Worm (Caenorhabditis elegans) whole organism, late embryonic: ENCODE measurements around the gene T05A8.2.
"Not testable (repeated sequence)": the region's sequence is repeated elsewhere in the genome, so short reads cannot be mapped to it uniquely, and the experiment has no call there.

Experiments
- C08G9.2 ChIP-seq: sonication (generic microtip); optimal IDR thresholded peaks from 2 replicates; lab custom pipeline; 2016; ENCODE audit warnings: mild to moderate bottlenecking, missing genetic modification characterization, moderate library complexity, missing compliant biosample characterization
- K09A11.1 ChIP-seq: sonication (generic microtip); optimal IDR thresholded peaks from 2 replicates; lab custom pipeline; 2017; ENCODE audit warnings: antibody characterized with exemption, mild to moderate bottlenecking, missing genetic modification characterization, missing compliant biosample characterization; ENCODE audit not compliant: insufficient read depth
- Y22D7AL.16 ChIP-seq: sonication (generic microtip); optimal IDR thresholded peaks from 2 replicates; lab custom pipeline; 2016; ENCODE audit warnings: missing genetic modification characterization, missing compliant biosample characterization
- ahr-1 ChIP-seq: sonication (generic microtip); optimal IDR thresholded peaks from 2 replicates; lab custom pipeline; 2016; ENCODE audit warnings: missing genetic modification characterization, missing compliant biosample characterization
- ceh-14 ChIP-seq: sonication (generic microtip); optimal IDR thresholded peaks from 2 replicates; lab custom pipeline; 2016; ENCODE audit warnings: missing genotype, missing genetic modification characterization, missing compliant biosample characterization
- ceh-18 ChIP-seq: sonication (generic microtip); optimal IDR thresholded peaks from 2 replicates; lab custom pipeline; 2016; ENCODE audit warnings: missing genetic modification characterization, missing compliant biosample characterization
- ceh-22 ChIP-seq: sonication (generic microtip); optimal IDR thresholded peaks from 2 replicates; lab custom pipeline; 2017; ENCODE audit warnings: missing biosample characterization, missing genetic modification characterization
- ceh-30 ChIP-seq: fragments of 150-350 bp; optimal IDR thresholded peaks from 2 replicates; lab custom pipeline; 2014; ENCODE audit warnings: missing biosample characterization, missing genetic modification characterization
- ceh-31 ChIP-seq: sonication (generic microtip); optimal IDR thresholded peaks from 2 replicates; lab custom pipeline; 2016; ENCODE audit warnings: missing genetic modification characterization, missing compliant biosample characterization
- ceh-34 ChIP-seq: sonication (generic microtip); optimal IDR thresholded peaks from 2 replicates; lab custom pipeline; 2016; ENCODE audit warnings: mild to moderate bottlenecking, missing genetic modification characterization, missing compliant biosample characterization
- ceh-6 ChIP-seq: fragments of 200-800 bp; sonication (Bioruptor generic); optimal IDR thresholded peaks from 2 replicates; lab custom pipeline; 2018; ENCODE audit warnings: mild to moderate bottlenecking, missing genetic modification characterization, missing compliant biosample characterization
- ceh-9 ChIP-seq: sonication (generic microtip); optimal IDR thresholded peaks from 2 replicates; lab custom pipeline; 2016; ENCODE audit warnings: mild to moderate bottlenecking, missing genetic modification characterization, inconsistent platforms, missing compliant biosample characterization
- dmd-4 ChIP-seq: sonication (generic microtip); optimal IDR thresholded peaks from 2 replicates; lab custom pipeline; 2016; ENCODE audit warnings: borderline replicate concordance, missing genetic modification characterization, missing compliant biosample characterization
- dve-1 ChIP-seq: sonication (generic microtip); optimal IDR thresholded peaks from 2 replicates; lab custom pipeline; 2017; ENCODE audit warnings: antibody characterized with exemption, mild to moderate bottlenecking, missing genetic modification characterization, missing compliant biosample characterization
- elt-4 ChIP-seq: sonication (generic microtip); optimal IDR thresholded peaks from 2 replicates; lab custom pipeline; 2016; ENCODE audit warnings: missing genetic modification characterization, missing compliant biosample characterization
- ets-4 ChIP-seq: sonication (generic microtip); optimal IDR thresholded peaks from 2 replicates; lab custom pipeline; 2016; ENCODE audit warnings: missing genetic modification characterization, missing compliant biosample characterization
- fax-1 ChIP-seq: sonication (generic microtip); optimal IDR thresholded peaks from 2 replicates; lab custom pipeline; 2016; ENCODE audit warnings: missing genotype, missing genetic modification characterization, missing compliant biosample characterization
- fkh-10 ChIP-seq: fragments of 150-350 bp; optimal IDR thresholded peaks from 2 replicates; lab custom pipeline; 2014; ENCODE audit warnings: missing biosample characterization, missing genetic modification reagents, missing genetic modification characterization
- fkh-6 ChIP-seq: sonication (generic microtip); optimal IDR thresholded peaks from 2 replicates; lab custom pipeline; 2016; ENCODE audit warnings: missing genetic modification characterization, missing compliant biosample characterization
- gmeb-2 ChIP-seq: sonication (generic microtip); optimal IDR thresholded peaks from 2 replicates; lab custom pipeline; 2016; ENCODE audit warnings: missing genetic modification characterization, inconsistent platforms, missing compliant biosample characterization
- hlh-15 ChIP-seq: sonication (generic microtip); optimal IDR thresholded peaks from 2 replicates; lab custom pipeline; 2016; ENCODE audit warnings: missing genetic modification characterization, missing compliant biosample characterization
- hlh-8 ChIP-seq: sonication (generic microtip); optimal IDR thresholded peaks from 2 replicates; lab custom pipeline; 2016; ENCODE audit warnings: missing genotype, missing genetic modification characterization, missing compliant biosample characterization
- lim-6 ChIP-seq: sonication (generic microtip); optimal IDR thresholded peaks from 2 replicates; lab custom pipeline; 2016; ENCODE audit warnings: missing genetic modification characterization, missing compliant biosample characterization
- lin-11 ChIP-seq: fragments of 200-800 bp; sonication (Bioruptor generic); optimal IDR thresholded peaks from 2 replicates; lab custom pipeline; 2018; ENCODE audit warnings: mild to moderate bottlenecking, missing genetic modification characterization, missing compliant biosample characterization
- mec-3 ChIP-seq: sonication (generic microtip); optimal IDR thresholded peaks from 2 replicates; lab custom pipeline; 2016; ENCODE audit warnings: borderline replicate concordance, missing genetic modification characterization, missing compliant biosample characterization
- nhr-11 ChIP-seq: fragments of 150-350 bp; optimal IDR thresholded peaks from 2 replicates; lab custom pipeline; 2014; ENCODE audit warnings: missing biosample characterization, missing genetic modification characterization
- pat-9 ChIP-seq: fragments of 200-800 bp; sonication (Bioruptor generic); optimal IDR thresholded peaks from 2 replicates; lab custom pipeline; 2018; ENCODE audit warnings: mild to moderate bottlenecking, missing genetic modification characterization, moderate library complexity, missing compliant biosample characterization
- pha-2 ChIP-seq: sonication (generic microtip); optimal IDR thresholded peaks from 2 replicates; lab custom pipeline; 2017; ENCODE audit warnings: mild to moderate bottlenecking, missing genetic modification characterization, missing compliant biosample characterization
- pha-4 ChIP-seq: fragments of 150-350 bp; optimal IDR thresholded peaks from 2 replicates; lab custom pipeline; 2018; ENCODE audit warnings: missing biosample characterization, missing genetic modification reagents, missing genetic modification characterization
- pqm-1 ChIP-seq: sonication (generic microtip); optimal IDR thresholded peaks from 2 replicates; lab custom pipeline; 2016; ENCODE audit warnings: missing genetic modification characterization, missing compliant biosample characterization
- pros-1 ChIP-seq: fragments of 150-350 bp; optimal IDR thresholded peaks from 2 replicates; lab custom pipeline; 2014; ENCODE audit warnings: missing biosample characterization, missing genetic modification reagents, missing genetic modification characterization
- sox-4 ChIP-seq: sonication (generic microtip); optimal IDR thresholded peaks from 2 replicates; lab custom pipeline; 2017; ENCODE audit warnings: mild to moderate bottlenecking, missing genetic modification characterization, inconsistent platforms, missing compliant biosample characterization
- tbx-2 ChIP-seq: sonication (generic microtip); optimal IDR thresholded peaks from 2 replicates; lab custom pipeline; 2016; ENCODE audit warnings: missing genetic modification characterization, missing compliant biosample characterization
- unc-42 ChIP-seq: sonication (generic microtip); optimal IDR thresholded peaks from 2 replicates; lab custom pipeline; 2016; ENCODE audit warnings: missing genotype, missing genetic modification characterization, missing compliant biosample characterization
- unc-55 ChIP-seq: sonication (generic microtip); optimal IDR thresholded peaks from 2 replicates; lab custom pipeline; 2017; ENCODE audit warnings: missing biosample characterization, missing genetic modification reagents, missing genetic modification characterization
- zip-5 ChIP-seq: sonication (generic microtip); optimal IDR thresholded peaks from 2 replicates; lab custom pipeline; 2016; ENCODE audit warnings: missing genetic modification characterization, missing compliant biosample characterization

Gene T05A8.2

ce11 chrII:2695079-2695478 lies 15.7 kb downstream of the T05A8.2 start:
- TF ChIP-seq ceh-6 (GFP tag; lab: Kevin White, UChicago) (no peak), unc-42 (peak; percentile 46)

- TF ChIP-seq nhr-11 (tag; lab: Kevin White, UChicago) (no peak), pros-1 (tag; lab: Kevin White, UChicago) (no peak), dve-1 (tag; lab: Kevin White, UChicago) (no peak), C08G9.2 (tag; lab: Kevin White, UChicago) (no peak), ceh-34 (tag; lab: Kevin White, UChicago) (no peak), mec-3 (tag; lab: Kevin White, UChicago) (no peak), fkh-6 (tag; lab: Kevin White, UChicago) (no peak), K09A11.1 (tag; lab: Kevin White, UChicago) (no peak), elt-4 (tag; lab: Kevin White, UChicago) (no peak), ceh-9 (tag; lab: Kevin White, UChicago) (no peak), ceh-31 (no peak), pha-4 (no peak), unc-42 (no peak), fkh-10 (GFP tag; lab: Kevin White, UChicago) (no peak), ceh-30 (no peak), sox-4 (tag; lab: Kevin White, UChicago) (no peak), fax-1 (tag; lab: Kevin White, UChicago) (no peak)
These were observed 18.3 kb downstream of the T05A8.2 start, which contains the start of gene set-11 for ce11 chrII:2692476-2692875. set-11 (minus strand) TSS chrII:2692576.

- TF ChIP-seq ceh-6 (GFP tag; lab: Kevin White, UChicago) (no peak), pqm-1 (tag; lab: Kevin White, UChicago) (no peak), fkh-10 (GFP tag; lab: Kevin White, UChicago) (no peak), nhr-11 (tag; lab: Kevin White, UChicago) (no peak), pha-2 (tag; lab: Kevin White, UChicago) (no peak), lim-6 (tag; lab: Kevin White, UChicago) (no peak)
These were observed 20.7 kb downstream of the T05A8.2 start, which contains the start of gene nspf-3 for ce11 chrII:2690080-2690479. nspf-3 (minus strand) TSS chrII:2690180.

- not testable (repeated sequence) for TF ChIP-seq tbx-2, dmd-4, ets-4 (tag; lab: Kevin White, UChicago)
These were observed 22.2 kb downstream of the T05A8.2 start, which contains the start of gene nspf-2 for ce11 chrII:2688616-2689015. nspf-2 (plus strand) TSS chrII:2688916.

- TF ChIP-seq dmd-4 (tag; lab: Kevin White, UChicago), result no peak
- no peak for TF ChIP-seq ahr-1 (tag; lab: Kevin White, UChicago)
- peak; percentile 52 for TF ChIP-seq hlh-8 (tag; lab: Kevin White, UChicago)
- no peak for TF ChIP-seq pat-9 (tag; lab: Kevin White, UChicago)
- TF ChIP-seq lin-11 (tag; lab: Kevin White, UChicago), result no peak
- no peak for TF ChIP-seq pqm-1 (tag; lab: Kevin White, UChicago)
- no peak for TF ChIP-seq fax-1 (tag; lab: Kevin White, UChicago)
- TF ChIP-seq dve-1 (tag; lab: Kevin White, UChicago), result no peak
- no peak for TF ChIP-seq fkh-6 (tag; lab: Kevin White, UChicago)
- no peak for TF ChIP-seq Y22D7AL.16 (tag; lab: Kevin White, UChicago)
- TF ChIP-seq gmeb-2 (tag; lab: Kevin White, UChicago), result no peak
- no peak for TF ChIP-seq hlh-15 (tag; lab: Kevin White, UChicago)
- TF ChIP-seq ceh-18 (tag; lab: Kevin White, UChicago), result peak; percentile 36
- no peak for TF ChIP-seq ceh-14 (tag; lab: Kevin White, UChicago)
- no peak for TF ChIP-seq ceh-22 (tag; lab: Kevin White, UChicago)
- TF ChIP-seq zip-5, result no peak
- TF ChIP-seq unc-42, result peak; percentile 45
- no peak for TF ChIP-seq fkh-10 (GFP tag; lab: Kevin White, UChicago)
- no peak for TF ChIP-seq pros-1 (tag; lab: Kevin White, UChicago)
- peak; percentile 35 for TF ChIP-seq unc-55 (GFP tag; lab: Kevin White, UChicago)
These were observed 23.7 kb downstream of the T05A8.2 start, which contains the start of the genes sup-9 and nspf-1 for ce11 chrII:2686985-2687675. sup-9 (minus strand) TSS chrII:2687027. nspf-1 (plus strand) TSS chrII:2687625.
